Fruit fly (Drosophila melanogaster): ENCODE results near the gene CG3598.

CG3598 gene

DNA sequence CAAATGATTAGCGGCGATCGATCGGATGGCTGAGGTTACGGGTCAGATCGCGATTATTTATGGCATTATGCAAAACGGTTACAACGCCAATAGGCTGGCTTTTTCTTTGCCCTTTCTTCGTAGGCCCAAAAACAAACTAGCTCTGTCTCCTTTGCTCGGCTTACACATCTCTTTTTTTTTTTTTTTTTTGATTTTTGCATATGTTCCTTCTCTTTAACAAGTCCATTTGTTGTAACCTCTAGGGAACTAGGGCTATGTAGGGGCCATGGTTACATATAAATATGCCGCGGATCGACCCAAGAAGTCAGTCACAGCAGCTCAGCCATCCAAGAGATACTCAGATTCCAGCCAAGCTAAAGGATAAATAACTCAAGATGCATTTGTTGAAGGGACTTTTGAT is 4.3 kb downstream of the CG3598 start, which contains the start of gene CG14421:
CG14421 (plus strand) TSS at position 301 of the 400 bp plus-strand sequence.
- no peak for TF ChIP-seq insv (optimal IDR thresholded peaks at IDR 0.05)
- no peak for TF ChIP-seq ttk (optimal IDR thresholded peaks at IDR 0.05)
- TF ChIP-seq Sin3A (optimal IDR thresholded peaks at IDR 0.05), result no peak
- no peak for TF ChIP-seq psq (optimal IDR thresholded peaks at IDR 0.05)
- no peak for TF ChIP-seq Myc (optimal IDR thresholded peaks at IDR 0.05)
- TF ChIP-seq h (optimal IDR thresholded peaks at IDR 0.05), result no peak

DNA sequence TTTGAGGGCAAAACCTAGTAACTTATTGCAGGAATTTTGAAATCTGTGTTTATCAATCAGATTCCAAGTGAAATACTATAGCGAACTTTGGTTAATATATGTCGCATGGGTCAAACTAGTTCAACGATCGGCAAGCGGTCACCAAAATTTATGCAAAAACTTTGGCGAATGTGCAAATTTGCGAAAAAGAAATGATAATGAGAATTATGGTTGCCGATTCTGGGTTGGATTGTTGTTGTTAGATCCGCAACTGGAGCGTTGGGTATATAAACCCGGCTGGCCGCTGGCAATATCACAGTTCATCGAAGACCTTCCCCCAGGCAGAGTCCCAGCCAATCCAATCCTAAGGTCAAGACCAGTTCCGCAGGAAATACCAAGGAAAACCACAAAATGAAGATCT is 6.3 kb downstream of the CG3598 start, which contains the start of gene CG14422:
CG14422 (plus strand) TSS at position 301 of the 400 bp plus-strand sequence.
- TF ChIP-seq Myc (optimal IDR thresholded peaks at IDR 0.05) (no peak), insv (optimal IDR thresholded peaks at IDR 0.05) (no peak), ttk (optimal IDR thresholded peaks at IDR 0.05) (no peak), Sin3A (optimal IDR thresholded peaks at IDR 0.05) (no peak), psq (optimal IDR thresholded peaks at IDR 0.05) (no peak), h (optimal IDR thresholded peaks at IDR 0.05) (no peak)

DNA sequence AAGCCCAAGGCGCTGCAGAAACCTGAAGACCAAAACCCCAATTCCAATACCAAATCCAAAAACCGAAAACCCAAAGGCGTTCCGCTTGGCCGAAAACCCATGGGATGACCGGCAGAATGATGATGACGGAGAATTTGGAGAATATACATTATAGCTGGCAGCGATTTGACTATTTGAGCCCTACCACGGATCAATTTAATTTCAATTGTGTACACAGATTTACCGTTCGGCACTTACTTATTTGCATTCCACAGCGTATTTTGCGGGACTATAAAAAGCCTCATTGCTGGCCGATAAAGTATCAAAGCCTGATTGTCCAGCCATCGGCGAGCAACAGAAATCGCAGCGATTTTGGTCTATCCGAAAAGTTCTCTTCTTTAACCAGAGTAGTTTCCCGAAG is 8.3 kb downstream of the CG3598 start, which contains the start of gene CG14423:
CG14423 (plus strand) TSS at position 301 of the 400 bp plus-strand sequence.
- no peak for TF ChIP-seq h (optimal IDR thresholded peaks at IDR 0.05)
- TF ChIP-seq psq (optimal IDR thresholded peaks at IDR 0.05), result no peak
- TF ChIP-seq Myc (optimal IDR thresholded peaks at IDR 0.05), result no peak
- TF ChIP-seq Sin3A (optimal IDR thresholded peaks at IDR 0.05), result no peak
- no peak for TF ChIP-seq insv (optimal IDR thresholded peaks at IDR 0.05)
- TF ChIP-seq ttk (optimal IDR thresholded peaks at IDR 0.05), result no peak

DNA sequence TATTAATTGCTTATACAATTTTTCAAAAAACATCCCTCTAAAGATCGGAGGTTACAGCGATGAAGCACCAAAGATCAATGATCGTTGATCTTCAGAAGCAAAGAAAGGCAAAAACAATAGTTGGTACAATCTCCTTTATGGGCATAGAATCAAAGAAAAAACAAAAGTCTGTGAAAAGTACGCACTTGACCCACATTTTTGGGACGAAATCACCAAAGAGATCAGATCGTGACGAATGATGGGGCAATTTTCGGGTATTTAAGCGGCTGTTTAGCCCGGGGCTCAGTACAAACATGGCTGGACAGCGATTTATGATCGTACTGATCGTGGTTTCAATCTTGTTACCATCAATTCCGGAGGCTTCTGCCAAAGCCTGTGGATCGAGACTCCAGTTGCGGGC is 10.0 kb downstream of the CG3598 start, which contains the start of gene CG17959:
CG17959 (plus strand) TSS at position 301 of the 400 bp plus-strand sequence.
- TF ChIP-seq psq (optimal IDR thresholded peaks at IDR 0.05) (no peak), h (optimal IDR thresholded peaks at IDR 0.05) (no peak), ttk (optimal IDR thresholded peaks at IDR 0.05) (no peak), insv (optimal IDR thresholded peaks at IDR 0.05) (no peak), Myc (optimal IDR thresholded peaks at IDR 0.05) (no peak), Sin3A (optimal IDR thresholded peaks at IDR 0.05) (no peak)

DNA sequence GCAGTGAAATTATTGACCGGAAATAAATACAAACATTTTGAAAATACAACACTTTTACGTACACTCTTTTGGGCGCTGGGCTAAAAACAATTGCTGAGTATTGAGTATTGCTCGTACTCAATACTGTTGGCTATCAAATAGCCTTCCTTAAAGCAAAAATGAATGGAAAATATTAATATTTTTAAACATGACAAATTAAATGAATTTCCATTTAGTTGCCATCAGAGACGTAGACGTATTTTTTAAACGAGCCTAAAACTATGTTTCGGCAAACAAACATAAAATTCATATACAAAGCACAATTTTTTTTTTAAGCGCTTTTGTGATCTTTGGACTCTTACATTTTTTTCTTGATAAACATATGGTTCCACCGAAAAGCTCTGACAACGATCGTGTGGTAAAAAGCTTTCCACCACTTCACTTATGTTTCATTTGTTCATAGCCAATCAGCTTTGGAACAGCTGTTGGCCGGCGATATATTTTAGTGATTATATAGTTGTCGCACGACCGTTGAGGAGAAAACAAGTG is 10.8 kb downstream of the CG3598 start, which contains the start of gene CG3603:
CG3603 (plus strand) TSS at position 490 of the 528 bp plus-strand sequence.
- TF ChIP-seq psq (optimal IDR thresholded peaks at IDR 0.05), result no peak

DNA sequence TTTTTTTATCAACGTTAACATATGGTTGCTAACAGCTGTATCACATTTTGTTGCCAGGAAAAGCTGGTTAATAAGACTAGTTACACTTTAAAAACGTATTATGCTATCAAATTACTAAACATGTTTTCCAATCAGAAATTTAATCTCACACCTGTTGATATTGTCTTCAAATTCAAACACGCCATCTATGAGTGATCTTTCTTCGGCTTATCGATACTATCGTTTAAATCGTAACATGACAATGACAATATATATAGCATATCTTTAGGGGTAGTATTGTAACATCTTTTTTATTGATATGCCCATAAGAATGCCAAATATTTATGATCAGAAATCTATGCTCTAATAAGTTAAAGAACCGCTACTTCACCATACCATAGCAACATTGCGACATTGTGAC is 12.3 kb downstream of the CG3598 start:
- TF ChIP-seq Myc (optimal IDR thresholded peaks at IDR 0.05), result no peak
- TF ChIP-seq h (optimal IDR thresholded peaks at IDR 0.05), result no peak
- TF ChIP-seq ttk (optimal IDR thresholded peaks at IDR 0.05), result no peak
- no peak for TF ChIP-seq insv (optimal IDR thresholded peaks at IDR 0.05)
- TF ChIP-seq psq (optimal IDR thresholded peaks at IDR 0.05), result no peak
- TF ChIP-seq Sin3A (optimal IDR thresholded peaks at IDR 0.05), result no peak

DNA sequence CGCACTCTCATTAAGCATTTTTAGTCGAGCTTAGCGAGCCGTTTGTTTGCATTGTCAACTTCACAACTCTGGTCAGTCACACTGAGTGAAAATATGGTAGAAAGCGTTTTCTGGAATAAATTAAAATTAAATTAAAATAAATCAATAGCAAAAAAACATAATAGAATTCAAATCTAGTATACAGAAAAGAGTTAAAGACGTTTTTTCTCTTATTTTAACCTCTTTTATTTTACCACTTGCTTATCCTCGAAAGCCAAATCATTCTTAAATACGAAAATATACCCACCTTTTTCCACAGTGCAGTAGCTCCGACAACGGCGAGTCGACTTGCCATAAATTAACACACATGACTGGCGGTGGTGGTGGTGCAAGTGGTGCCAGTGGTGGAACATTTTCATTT is 14.8 kb downstream of the CG3598 start:
- no peak for TF ChIP-seq insv (optimal IDR thresholded peaks at IDR 0.05)
- no peak for TF ChIP-seq psq (optimal IDR thresholded peaks at IDR 0.05)
- TF ChIP-seq Myc (optimal IDR thresholded peaks at IDR 0.05), result no peak

DNA sequence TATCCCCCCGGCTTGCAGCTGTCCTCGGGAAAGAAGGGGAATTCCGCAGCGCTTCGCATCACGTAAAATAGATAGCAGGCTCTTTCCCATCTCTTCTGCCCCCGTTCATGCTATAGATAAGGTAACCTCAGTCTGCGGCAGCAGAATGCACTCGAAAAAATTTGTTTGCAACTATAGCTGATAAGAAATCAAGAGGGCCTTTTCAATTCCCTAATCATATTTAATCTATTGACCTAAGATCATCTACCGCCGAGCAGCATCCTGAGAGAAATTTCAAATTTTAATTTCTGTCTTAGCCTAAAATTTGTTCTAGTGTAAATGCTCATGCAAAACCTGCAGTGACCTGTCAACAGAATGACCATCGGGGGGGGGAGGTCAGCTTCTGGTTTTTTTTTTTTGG is 19.8 kb downstream of the CG3598 start:
- TF ChIP-seq h (optimal IDR thresholded peaks at IDR 0.05), result no peak
- no peak for TF ChIP-seq psq (optimal IDR thresholded peaks at IDR 0.05)
- no peak for TF ChIP-seq insv (optimal IDR thresholded peaks at IDR 0.05)

DNA sequence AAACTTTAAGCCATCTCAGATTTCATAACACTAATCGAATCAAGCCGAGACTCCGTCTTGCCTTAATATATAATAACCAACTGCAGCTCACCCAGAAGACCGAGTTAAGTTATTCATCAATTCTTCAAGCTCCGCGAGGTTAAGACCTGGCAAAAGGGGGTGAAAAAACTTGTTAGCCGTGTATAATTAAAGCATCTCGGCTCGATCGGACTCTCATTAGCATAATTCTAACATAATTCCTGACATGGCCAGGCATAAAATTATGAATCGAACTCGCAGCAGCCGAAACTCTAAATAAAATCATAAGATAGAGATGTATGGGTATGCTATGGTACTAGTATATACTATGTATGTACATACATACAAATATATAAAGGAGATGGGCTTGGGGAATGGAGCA is 26.3 kb downstream of the CG3598 start:
- TF ChIP-seq Sin3A (optimal IDR thresholded peaks at IDR 0.05), result no peak
- TF ChIP-seq Myc (optimal IDR thresholded peaks at IDR 0.05), result no peak
- no peak for TF ChIP-seq h (optimal IDR thresholded peaks at IDR 0.05)
- TF ChIP-seq ttk (optimal IDR thresholded peaks at IDR 0.05), result no peak

DNA sequence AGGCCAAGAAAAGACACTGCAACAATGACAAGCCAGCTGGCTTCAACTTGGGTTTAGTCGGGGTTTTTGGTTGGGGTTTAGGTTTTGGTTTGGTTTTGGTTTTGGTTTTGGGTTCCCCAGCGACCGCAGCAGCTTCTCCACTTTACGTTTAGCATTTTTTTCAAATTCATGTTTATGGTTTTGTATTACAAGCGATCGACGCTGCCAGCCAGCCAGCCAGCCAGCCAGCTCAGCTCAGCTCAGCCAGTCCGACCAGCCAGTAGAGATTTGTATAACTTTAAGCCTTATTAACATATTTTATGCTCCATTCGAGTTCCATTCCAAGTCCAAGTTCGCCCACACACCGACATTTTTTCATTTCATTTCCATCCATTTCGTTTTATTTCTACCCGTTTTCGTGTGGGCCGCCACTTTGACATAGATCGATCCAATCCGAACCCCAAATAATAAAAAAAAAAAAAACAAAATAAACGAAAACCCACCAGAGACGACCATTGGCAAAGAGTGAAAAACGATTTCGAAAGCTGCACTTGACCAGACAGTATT is 27.0 kb downstream of the CG3598 start:
- TF ChIP-seq ttk (optimal IDR thresholded peaks at IDR 0.05) (no peak), h (optimal IDR thresholded peaks at IDR 0.05) (no peak), Myc (optimal IDR thresholded peaks at IDR 0.05) (no peak), psq (optimal IDR thresholded peaks at IDR 0.05) (no peak), insv (optimal IDR thresholded peaks at IDR 0.05) (no peak), Sin3A (optimal IDR thresholded peaks at IDR 0.05) (no peak)

DNA sequence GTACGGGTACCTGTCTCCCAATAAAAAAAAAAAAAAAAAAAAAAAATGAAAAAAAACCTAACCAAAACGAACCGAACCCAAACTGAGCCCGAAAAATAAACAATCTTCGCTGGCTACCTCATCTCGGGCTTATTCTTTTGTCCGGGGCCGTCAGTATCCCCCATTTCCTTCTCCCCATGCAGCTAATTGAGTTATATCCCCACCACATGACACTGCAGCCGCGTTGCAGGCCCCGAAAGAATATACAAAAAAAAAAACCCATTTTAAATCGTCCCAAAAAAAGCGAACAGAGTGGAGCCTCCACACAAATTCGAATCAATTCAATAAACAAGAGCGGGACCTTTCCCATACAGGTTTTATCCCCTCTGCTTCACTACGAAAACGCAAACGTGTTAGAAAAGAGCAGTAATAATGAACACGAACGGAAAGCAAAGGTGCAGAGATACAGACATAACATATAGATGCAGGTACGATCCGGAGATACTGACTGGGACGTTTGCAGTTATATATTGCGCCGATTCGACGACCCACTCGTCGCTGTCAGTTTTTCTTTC is 27.9 kb downstream of the CG3598 start:
- TF ChIP-seq insv (optimal IDR thresholded peaks at IDR 0.05) (no peak), Sin3A (optimal IDR thresholded peaks at IDR 0.05) (no peak), psq (optimal IDR thresholded peaks at IDR 0.05) (no peak), ttk (optimal IDR thresholded peaks at IDR 0.05) (no peak), h (optimal IDR thresholded peaks at IDR 0.05) (no peak), Myc (optimal IDR thresholded peaks at IDR 0.05) (no peak)

DNA sequence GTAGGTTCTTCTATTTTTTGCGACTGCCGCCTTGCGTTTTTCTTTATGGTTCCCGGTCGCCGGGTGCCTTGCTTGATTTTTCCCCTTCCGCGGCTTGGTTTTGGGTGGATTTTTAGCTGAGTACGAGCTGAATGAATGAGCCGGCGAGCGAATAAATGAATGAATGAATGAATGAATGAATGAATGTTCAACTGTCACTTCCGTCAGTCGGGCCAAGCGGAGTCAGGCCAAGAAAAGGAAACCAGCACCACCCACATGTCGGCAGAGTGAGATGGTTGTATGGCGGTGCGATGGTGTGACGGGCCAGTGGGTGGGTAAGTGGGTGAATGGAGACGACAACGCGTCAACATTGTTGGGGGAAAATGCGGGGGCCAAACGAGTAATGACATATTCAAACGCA is 32.2 kb downstream of the CG3598 start:
- TF ChIP-seq Sin3A (optimal IDR thresholded peaks at IDR 0.05) (no peak), psq (optimal IDR thresholded peaks at IDR 0.05) (no peak), h (optimal IDR thresholded peaks at IDR 0.05) (no peak), ttk (optimal IDR thresholded peaks at IDR 0.05) (no peak), Myc (optimal IDR thresholded peaks at IDR 0.05) (no peak), insv (optimal IDR thresholded peaks at IDR 0.05) (no peak)

DNA sequence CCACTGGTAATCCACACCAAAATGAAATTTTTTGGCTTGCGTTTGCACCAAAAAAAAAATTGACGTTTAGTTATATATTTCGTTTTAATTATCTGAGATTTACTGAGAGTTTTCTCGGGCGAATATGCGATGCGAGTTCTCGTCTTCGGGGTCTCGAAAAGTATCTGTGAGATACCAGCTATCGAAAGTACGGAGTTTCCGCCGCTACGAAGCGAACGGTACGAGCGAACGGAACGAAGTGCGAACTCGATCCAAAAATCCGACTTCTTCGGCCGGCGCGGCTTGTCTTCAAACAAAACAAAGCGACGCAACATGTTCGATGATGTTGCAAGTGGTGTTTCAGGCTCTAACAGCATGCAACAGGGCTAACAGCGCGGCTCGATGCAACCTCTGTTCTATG is 36.8 kb downstream of the CG3598 start, which contains the start of gene rst:
rst (minus strand) TSS at position 242 of the 400 bp plus-strand sequence.
- TF ChIP-seq ttk (optimal IDR thresholded peaks at IDR 0.05) (no peak), insv (optimal IDR thresholded peaks at IDR 0.05) (no peak), psq (optimal IDR thresholded peaks at IDR 0.05) (no peak), h (optimal IDR thresholded peaks at IDR 0.05) (no peak), Myc (optimal IDR thresholded peaks at IDR 0.05) (no peak), Sin3A (optimal IDR thresholded peaks at IDR 0.05) (no peak)
